Worm (Caenorhabditis elegans) whole organism, early embryonic: ENCODE results near the gene srh-45.

Experiments
- B0310.2 ChIP-seq: sonication (generic microtip); optimal IDR thresholded peaks from 2 replicates; lab custom pipeline; 2016; ENCODE audit warnings: mild to moderate bottlenecking, missing genetic modification characterization, missing compliant biosample characterization
- F13C5.2 ChIP-seq: sonication (generic microtip); optimal IDR thresholded peaks from 2 replicates; lab custom pipeline; 2017; ENCODE audit warnings: mild to moderate bottlenecking, missing genetic modification characterization, inconsistent platforms, missing compliant biosample characterization
- aly-1 ChIP-seq: sonication (generic microtip); optimal IDR thresholded peaks from 2 replicates; lab custom pipeline; 2016; ENCODE audit warnings: missing genetic modification characterization, missing compliant biosample characterization
- ama-1 ChIP-seq: fragments of 150-350 bp; optimal IDR thresholded peaks from 2 replicates; lab custom pipeline; 2014
- ceh-13 ChIP-seq: fragments of 200-800 bp; sonication (Bioruptor generic); optimal IDR thresholded peaks from 2 replicates; lab custom pipeline; 2018; ENCODE audit warnings: mild to moderate bottlenecking, missing genetic modification characterization, missing compliant biosample characterization
- ceh-36 ChIP-seq: sonication (generic microtip); optimal IDR thresholded peaks from 2 replicates; lab custom pipeline; 2016; ENCODE audit warnings: missing genetic modification characterization, inconsistent platforms, missing compliant biosample characterization
- ets-7 ChIP-seq: sonication (generic microtip); optimal IDR thresholded peaks from 2 replicates; lab custom pipeline; 2016; ENCODE audit warnings: missing genotype, missing genetic modification characterization, missing compliant biosample characterization
- flt-1 ChIP-seq: fragments of 200-800 bp; sonication (Bioruptor generic); IDR thresholded peaks from 2 replicates; pipeline ENCODE4 v1.3.6; 2022; ENCODE audit warnings: missing genetic modification characterization, missing compliant biosample characterization
- hmbx-1 ChIP-seq: sonication (generic microtip); optimal IDR thresholded peaks from 2 replicates; lab custom pipeline; 2016; ENCODE audit warnings: mild to moderate bottlenecking, missing genetic modification characterization, missing compliant biosample characterization
- hmg-4 ChIP-seq: fragments of 200-800 bp; sonication (Bioruptor generic); optimal IDR thresholded peaks from 2 replicates; lab custom pipeline; 2018; ENCODE audit warnings: mild to moderate bottlenecking, missing genetic modification characterization, missing compliant biosample characterization
- hnd-1 ChIP-seq: sonication (generic microtip); optimal IDR thresholded peaks from 2 replicates; lab custom pipeline; 2016; ENCODE audit warnings: missing genetic modification characterization, missing compliant biosample characterization
- pes-1 ChIP-seq: fragments of 200-800 bp; sonication (Bioruptor generic); IDR thresholded peaks from 2 replicates; pipeline ENCODE4 v1.3.6; 2022; ENCODE audit warnings: missing genetic modification reagents, missing genetic modification characterization, missing compliant biosample characterization
- scrt-1 ChIP-seq: fragments of 200-800 bp; sonication (Bioruptor generic); IDR thresholded peaks from 2 replicates; pipeline ENCODE4 v1.3.6; 2022; ENCODE audit warnings: missing genetic modification characterization, missing compliant biosample characterization
- sea-1 ChIP-seq: fragments of 200-800 bp; sonication (Bioruptor generic); conservative IDR thresholded peaks from 2 replicates; pipeline ENCODE4 v1.3.6; 2022; ENCODE audit warnings: missing genetic modification characterization, missing compliant biosample characterization
- tbx-11 ChIP-seq: fragments of 200-800 bp; sonication (Bioruptor generic); IDR thresholded peaks from 2 replicates; pipeline ENCODE4 v1.3.6; 2022; ENCODE audit warnings: missing genetic modification characterization, missing compliant biosample characterization
- tbx-37 ChIP-seq: fragments of 200-800 bp; sonication (Bioruptor generic); conservative IDR thresholded peaks from 2 replicates; pipeline ENCODE4 v1.3.6; 2022; ENCODE audit warnings: missing genetic modification reagents, missing genetic modification characterization, missing compliant biosample characterization
- tra-4 ChIP-seq: sonication (generic microtip); optimal IDR thresholded peaks from 2 replicates; lab custom pipeline; 2017; ENCODE audit warnings: missing genetic modification characterization, missing compliant biosample characterization

Gene srh-45

ce11 chrV:11308915-11309314 lies 4.1 kb upstream of the srh-45 start:
- TF ChIP-seq tbx-11 (GFP tag; lab: Robert Waterston, UW) = no peak
- TF ChIP-seq hmbx-1 (tag; lab: Kevin White, UChicago) = no peak
- TF ChIP-seq aly-1 (tag; lab: Kevin White, UChicago) = no peak
- TF ChIP-seq ama-1 (lab: Kevin White, UChicago) = no peak

- no peak for TF ChIP-seq tra-4 (tag; lab: Kevin White, UChicago)
- TF ChIP-seq ceh-13 (GFP tag; lab: Kevin White, UChicago) = no peak
- no peak for TF ChIP-seq tbx-11 (GFP tag; lab: Robert Waterston, UW)
- no peak for TF ChIP-seq ceh-36 (tag; lab: Kevin White, UChicago)
- TF ChIP-seq hmbx-1 (tag; lab: Kevin White, UChicago) = no peak
- no peak for TF ChIP-seq ama-1 (lab: Kevin White, UChicago)
- TF ChIP-seq pes-1 (GFP tag; lab: Robert Waterston, UW) = no peak
- no peak for TF ChIP-seq tbx-37 (GFP tag; lab: Robert Waterston, UW)
- TF ChIP-seq flt-1 (GFP tag; lab: Robert Waterston, UW) = no peak
- no peak for TF ChIP-seq sea-1 (GFP tag; lab: Robert Waterston, UW)
- TF ChIP-seq ets-7 (tag; lab: Kevin White, UChicago) = no peak
Observed at ce11 chrV:11308346-11308745, 3.6 kb upstream of the srh-45 start, which contains the start of gene snf-11. Gene snf-11 (minus strand): TSS chrV:11308446.

ce11 chrV:11307781-11308180 lies 3.0 kb upstream of the srh-45 start:
- TF ChIP-seq ama-1 (lab: Kevin White, UChicago) (no peak), ets-7 (tag; lab: Kevin White, UChicago) (no peak), scrt-1 (no peak), pes-1 (GFP tag; lab: Robert Waterston, UW) (no peak), hmg-4 (no peak), tra-4 (tag; lab: Kevin White, UChicago) (no peak), F13C5.2 (tag; lab: Kevin White, UChicago) (no peak), ceh-36 (tag; lab: Kevin White, UChicago) (no peak), tbx-11 (GFP tag; lab: Robert Waterston, UW) (no peak), B0310.2 (tag; lab: Kevin White, UChicago) (no peak), tbx-37 (GFP tag; lab: Robert Waterston, UW) (no peak), ceh-13 (GFP tag; lab: Kevin White, UChicago) (no peak), hmbx-1 (tag; lab: Kevin White, UChicago) (no peak), flt-1 (GFP tag; lab: Robert Waterston, UW) (no peak), sea-1 (GFP tag; lab: Robert Waterston, UW) (no peak), aly-1 (tag; lab: Kevin White, UChicago) (no peak)

ce11 chrV:11304200-11304599 lies 579 bp downstream of the srh-45 start:
- no peak for TF ChIP-seq tbx-11 (GFP tag; lab: Robert Waterston, UW)
- no peak for TF ChIP-seq flt-1 (GFP tag; lab: Robert Waterston, UW)
- TF ChIP-seq hnd-1 = no peak
- TF ChIP-seq pes-1 (GFP tag; lab: Robert Waterston, UW) = no peak
- no peak for TF ChIP-seq aly-1 (tag; lab: Kevin White, UChicago)
- TF ChIP-seq hmg-4 = no peak

- no peak for TF ChIP-seq hmbx-1 (tag; lab: Kevin White, UChicago)
- no peak for TF ChIP-seq ama-1 (lab: Kevin White, UChicago)
- TF ChIP-seq F13C5.2 (tag; lab: Kevin White, UChicago) = no peak
- no peak for TF ChIP-seq aly-1 (tag; lab: Kevin White, UChicago)
- TF ChIP-seq hnd-1 = no peak
- TF ChIP-seq tra-4 (tag; lab: Kevin White, UChicago) = no peak
- no peak for TF ChIP-seq pes-1 (GFP tag; lab: Robert Waterston, UW)
- no peak for TF ChIP-seq sea-1 (GFP tag; lab: Robert Waterston, UW)
- no peak for TF ChIP-seq scrt-1
- no peak for TF ChIP-seq tbx-37 (GFP tag; lab: Robert Waterston, UW)
- TF ChIP-seq ceh-13 (GFP tag; lab: Kevin White, UChicago) = no peak
- no peak for TF ChIP-seq hmg-4
- no peak for TF ChIP-seq ceh-36 (tag; lab: Kevin White, UChicago)
- TF ChIP-seq ets-7 (tag; lab: Kevin White, UChicago) = no peak
- TF ChIP-seq tbx-11 (GFP tag; lab: Robert Waterston, UW) = no peak
Observed at ce11 chrV:11302698-11303097, 2.1 kb downstream of the srh-45 start, which contains the start of gene srh-46. Gene srh-46 (minus strand): TSS chrV:11302886.

- no peak for TF ChIP-seq pes-1 (GFP tag; lab: Robert Waterston, UW)
- TF ChIP-seq scrt-1 = no peak
- TF ChIP-seq hmbx-1 (tag; lab: Kevin White, UChicago) = no peak
- TF ChIP-seq B0310.2 (tag; lab: Kevin White, UChicago) = no peak
- no peak for TF ChIP-seq sea-1 (GFP tag; lab: Robert Waterston, UW)
- no peak for TF ChIP-seq aly-1 (tag; lab: Kevin White, UChicago)
- TF ChIP-seq F13C5.2 (tag; lab: Kevin White, UChicago) = no peak
- TF ChIP-seq ama-1 (lab: Kevin White, UChicago) = no peak
- TF ChIP-seq tbx-11 (GFP tag; lab: Robert Waterston, UW) = no peak
- TF ChIP-seq hnd-1 = no peak
Observed at ce11 chrV:11300539-11300938, 4.2 kb downstream of the srh-45 start, which contains the start of gene srh-47. Gene srh-47 (minus strand): TSS chrV:11300639.

- TF ChIP-seq scrt-1 (no peak), pes-1 (GFP tag; lab: Robert Waterston, UW) (no peak), F13C5.2 (tag; lab: Kevin White, UChicago) (no peak), ceh-13 (GFP tag; lab: Kevin White, UChicago) (no peak), aly-1 (tag; lab: Kevin White, UChicago) (no peak), ama-1 (lab: Kevin White, UChicago) (no peak), hmg-4 (no peak), tbx-37 (GFP tag; lab: Robert Waterston, UW) (no peak), B0310.2 (tag; lab: Kevin White, UChicago) (no peak), tra-4 (tag; lab: Kevin White, UChicago) (no peak), flt-1 (GFP tag; lab: Robert Waterston, UW) (no peak), ceh-36 (tag; lab: Kevin White, UChicago) (no peak), ets-7 (tag; lab: Kevin White, UChicago) (no peak), hmbx-1 (tag; lab: Kevin White, UChicago) (no peak), sea-1 (GFP tag; lab: Robert Waterston, UW) (no peak)
Observed at ce11 chrV:11299406-11299805, 5.4 kb downstream of the srh-45 start.
